Fruit fly (Drosophila melanogaster): ENCODE measurements around the gene CG32413.

- TF ChIP-seq CG8478 (optimal IDR thresholded peaks at IDR 0.05) (no peak), CTCF (optimal IDR thresholded peaks at IDR 0.05) (no peak)
Measured at dm6 chr3L:5882209-5882403, 21.7 kb downstream of the CG32413 start, which contains the start of gene CG13287.
